Worm (Caenorhabditis elegans): ENCODE measurements around the gene ttr-46.

DNA sequence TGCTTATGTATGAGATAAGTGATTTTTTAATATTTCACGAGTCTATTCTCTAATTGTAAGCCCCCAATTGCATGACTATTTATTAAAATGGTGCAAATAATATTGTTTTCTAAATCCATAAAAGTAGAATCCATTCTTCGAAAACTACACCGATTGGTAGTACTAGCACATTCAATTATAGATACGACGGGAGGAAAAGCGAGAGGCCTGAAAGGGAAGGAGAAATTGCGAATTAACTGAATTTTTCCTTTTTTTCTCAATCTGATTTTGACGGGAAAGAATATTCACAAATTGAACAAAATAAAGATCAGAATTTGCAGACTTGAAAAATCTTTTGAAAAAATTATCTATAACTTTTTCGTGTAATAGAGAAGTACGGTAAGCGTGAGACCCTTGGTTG, 26.2 kb downstream of the ttr-46 start:
- no peak for TF ChIP-seq nhr-28 (tag; optimal IDR thresholded peaks at IDR 0.05)
- no peak for TF ChIP-seq pha-4 (tag; optimal IDR thresholded peaks at IDR 0.05)
- TF ChIP-seq ama-1 (optimal IDR thresholded peaks at IDR 0.05), result no peak
- TF ChIP-seq mdl-1 (tag; optimal IDR thresholded peaks at IDR 0.05), result no peak
- TF ChIP-seq lin-15B (tag; optimal IDR thresholded peaks at IDR 0.05), result no peak
- TF ChIP-seq ztf-4 (tag; optimal IDR thresholded peaks at IDR 0.05), result no peak
- no peak for TF ChIP-seq tbx-2 (tag; optimal IDR thresholded peaks at IDR 0.05)

Measured in whole organism, L3 larva.